Worm (Caenorhabditis elegans): Measurements from ENCODE around the gene Y102A11A.1.

- no peak for TF ChIP-seq elt-1 (tag; optimal IDR thresholded peaks at IDR 0.05)
- peak in 1 of 3 experiments; percentile 55 for TF ChIP-seq elt-3 (tag; optimal IDR thresholded peaks at IDR 0.05)
- TF ChIP-seq nhr-12 (tag; optimal IDR thresholded peaks at IDR 0.05), result no peak
- TF ChIP-seq lin-39 (tag; optimal IDR thresholded peaks at IDR 0.05), result no peak
- TF ChIP-seq pqm-1 (tag; optimal IDR thresholded peaks at IDR 0.05), result no peak
- no peak for TF ChIP-seq nhr-11 (tag; optimal IDR thresholded peaks at IDR 0.05)
Measured at ce11 chrX:2031414-2031813, 20.2 kb upstream of the Y102A11A.1 start, which contains the start of gene Y102A11A.5.
